Fruit fly (Drosophila melanogaster): ENCODE data around the gene CG5853.

DNA sequence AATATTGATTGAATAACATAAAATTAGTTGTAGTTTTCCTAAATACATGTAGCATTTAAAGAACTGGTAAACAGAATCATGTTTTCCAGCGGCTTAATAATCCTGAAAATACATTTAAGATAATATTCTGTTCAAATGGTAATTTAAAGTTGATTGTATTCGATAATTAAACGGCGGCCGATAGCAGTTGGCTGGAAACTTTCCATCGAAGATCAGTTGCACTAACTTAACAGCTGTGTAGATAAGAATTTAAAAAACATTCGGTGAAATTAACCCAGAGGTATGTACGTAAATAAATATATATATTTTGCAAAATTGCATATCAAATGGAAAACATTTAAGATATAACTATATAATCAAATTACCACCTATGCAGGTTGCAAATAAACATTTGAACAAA, 27.5 kb downstream of the CG5853 start, which contains the start of gene CG4594:
- TF ChIP-seq usp (GFP tag; optimal IDR thresholded peaks at IDR 0.05), result no peak
- no peak for TF ChIP-seq CG8478 (optimal IDR thresholded peaks at IDR 0.05)
- no peak for TF ChIP-seq pan (optimal IDR thresholded peaks at IDR 0.05)
- TF ChIP-seq EcR (GFP tag; optimal IDR thresholded peaks at IDR 0.05), result no peak
- TF ChIP-seq psq (optimal IDR thresholded peaks at IDR 0.05), result no peak

Measured in whole organism.